Fruit fly (Drosophila melanogaster) whole organism, pupa: ENCODE data around the gene Dbct.

Experiments
- CG12605 ChIP-seq: fragments of 200-800 bp; sonication (Bioruptor generic); IDR thresholded peaks from 2 replicates; pipeline ENCODE4 v1.3.6; 2022; ENCODE audit warnings: missing biosample characterization, missing genetic modification characterization
- CG13204 ChIP-seq: fragments of 200-800 bp; sonication (Bioruptor generic); optimal IDR thresholded peaks from 2 replicates; lab custom pipeline; 2018; ENCODE audit warnings: missing biosample characterization, mild to moderate bottlenecking, missing genetic modification characterization, moderate library complexity
- CG15710 ChIP-seq: fragments of 200-800 bp; sonication (Bioruptor generic); optimal IDR thresholded peaks from 2 replicates; lab custom pipeline; 2018; ENCODE audit warnings: missing biosample characterization, mild to moderate bottlenecking, missing genetic modification characterization, moderate library complexity
- CG17806 ChIP-seq: fragments of 200-800 bp; sonication (Bioruptor generic); optimal IDR thresholded peaks from 2 replicates; lab custom pipeline; 2018; ENCODE audit warnings: missing biosample characterization, mild to moderate bottlenecking, missing genetic modification characterization, moderate library complexity
- CG32121 ChIP-seq: fragments of 200-800 bp; sonication (Bioruptor generic); IDR thresholded peaks from 2 replicates; pipeline ENCODE4 v1.3.6; 2022; ENCODE audit warnings: missing biosample characterization, missing genetic modification characterization
- D1 ChIP-seq: fragments of 200-800 bp; sonication (Bioruptor generic); optimal IDR thresholded peaks from 2 replicates; lab custom pipeline; 2018; ENCODE audit warnings: missing biosample characterization, mild to moderate bottlenecking, missing genetic modification characterization, moderate library complexity
- EcR ChIP-seq: fragments of 200-800 bp; sonication (Bioruptor generic); optimal IDR thresholded peaks from 3 replicates; lab custom pipeline; 2019; ENCODE audit warnings: missing biosample characterization, missing genetic modification characterization, mild to moderate bottlenecking, moderate library complexity, missing genetic modification reagents
- Ets98B ChIP-seq: fragments of 200-800 bp; sonication (Bioruptor generic); IDR thresholded peaks from 2 replicates; pipeline ENCODE4 v1.3.6; 2022; ENCODE audit warnings: missing biosample characterization, missing genetic modification characterization
- Pif1A ChIP-seq: fragments of 200-800 bp; sonication (Bioruptor generic); optimal IDR thresholded peaks from 3 replicates; lab custom pipeline; 2016; ENCODE audit warnings: missing biosample characterization, missing genetic modification characterization
- Snoo ChIP-seq: fragments of 200-800 bp; sonication (Bioruptor generic); optimal IDR thresholded peaks from 3 replicates; lab custom pipeline; 2017; ENCODE audit warnings: missing biosample characterization, mild to moderate bottlenecking, missing genetic modification characterization, inconsistent platforms
- fd96Ca ChIP-seq: fragments of 200-800 bp; sonication (Bioruptor generic); IDR thresholded peaks from 3 replicates; pipeline ENCODE4 v1.3.6; 2022; ENCODE audit warnings: missing biosample characterization, missing genetic modification characterization

- no peak for TF ChIP-seq EcR (GFP tag; lab: Kevin White, UChicago)
- TF ChIP-seq Snoo (tag; lab: Kevin White, UChicago) = no peak
- no peak for TF ChIP-seq Ets98B (GFP tag; lab: Robert Waterston, UW)
- TF ChIP-seq CG15710 = no peak
- TF ChIP-seq D1 (tag; lab: Kevin White, UChicago) = no peak
- TF ChIP-seq fd96Ca (GFP tag; lab: Robert Waterston, UW) = no peak
- TF ChIP-seq CG13204 (GFP tag; lab: Kevin White, UChicago) = no peak
- no peak for TF ChIP-seq CG32121 (GFP tag; lab: Robert Waterston, UW)
- no peak for TF ChIP-seq CG12605
- no peak for TF ChIP-seq Pif1A
- TF ChIP-seq CG17806 (tag; lab: Kevin White, UChicago) = no peak
Measured at dm6 chrX:15111888-15112287, 26.0 kb downstream of the Dbct start.
